Fruit fly (Drosophila melanogaster): ENCODE data around the gene Sema1a.

DNA sequence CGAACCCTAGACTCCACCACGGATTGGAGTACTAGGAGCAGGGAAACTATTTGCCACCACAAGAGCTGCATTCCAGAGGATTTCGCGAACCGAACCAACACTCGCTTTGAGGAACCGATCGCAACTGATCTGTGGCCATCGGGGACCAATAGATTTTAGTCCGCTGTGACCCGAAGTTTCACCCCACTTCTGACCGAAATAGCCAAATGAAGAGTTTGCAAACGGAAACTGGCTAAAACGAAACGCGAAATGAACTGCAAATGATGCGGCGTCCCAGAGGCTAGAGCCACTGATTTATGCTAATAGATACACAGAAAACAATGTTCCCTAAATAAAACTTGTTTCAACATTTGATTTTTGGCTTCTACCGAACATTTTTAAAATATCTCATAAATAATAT, 137.8 kb downstream of the Sema1a start, which contains the start of gene CG9287:
- no peak for TF ChIP-seq CG8478 (optimal IDR thresholded peaks at IDR 0.05)
- no peak for TF ChIP-seq CTCF (optimal IDR thresholded peaks at IDR 0.05)

Measured in S2 (cell line).